Worm (Caenorhabditis elegans) whole organism, L4 larva: ENCODE measurements around the gene Y38F2AR.10.
A peak's percentile ranks its signal among the peaks of the same experiment; 100 is the strongest.

Experiments
- D1046.2 ChIP-seq: fragments of 200-800 bp; sonication (Bioruptor generic); IDR thresholded peaks from 2 replicates; pipeline ENCODE4 v1.3.6; 2022; ENCODE audit warnings: missing genetic modification characterization, missing compliant biosample characterization
- R02D3.7 ChIP-seq: fragments of 150-350 bp; sonication (generic microtip); optimal IDR thresholded peaks from 3 replicates; lab custom pipeline; 2014; ENCODE audit warnings: missing biosample characterization, missing genetic modification characterization
- T26A8.4 ChIP-seq: fragments of 200-800 bp; sonication (Bioruptor generic); IDR thresholded peaks from 2 replicates; pipeline ENCODE4 v1.3.6; 2022; ENCODE audit warnings: missing genetic modification characterization, missing compliant biosample characterization
- Y75B8A.6 ChIP-seq: fragments of 200-800 bp; sonication (Bioruptor generic); IDR thresholded peaks from 2 replicates; pipeline ENCODE4 v1.3.6; 2022; ENCODE audit warnings: missing genetic modification reagents, missing genetic modification characterization, missing compliant biosample characterization
- ZK337.2 ChIP-seq: fragments of 200-800 bp; sonication (Bioruptor generic); IDR thresholded peaks from 2 replicates; pipeline ENCODE4 v1.3.6; 2022; ENCODE audit warnings: missing genetic modification reagents, missing genetic modification characterization, missing compliant biosample characterization
- aha-1 ChIP-seq: fragments of 150-350 bp; peaks from one replicate; lab custom pipeline; 2014; ENCODE audit warnings: missing biosample characterization, missing genetic modification characterization
- aly-2 ChIP-seq: sonication (generic microtip); optimal IDR thresholded peaks from 2 replicates; lab custom pipeline; 2018; ENCODE audit warnings: missing biosample characterization, missing genetic modification characterization
- arid-1 ChIP-seq: fragments of 200-800 bp; sonication (Bioruptor generic); conservative IDR thresholded peaks from 2 replicates; pipeline ENCODE4 v1.3.6; 2022; ENCODE audit warnings: missing genetic modification reagents, missing genetic modification characterization, missing compliant biosample characterization
- ceh-28 ChIP-seq: fragments of 150-350 bp; optimal IDR thresholded peaks from 2 replicates; lab custom pipeline; 2014; ENCODE audit warnings: missing biosample characterization, missing genetic modification reagents, missing genetic modification characterization
- ceh-44 ChIP-seq: fragments of 200-800 bp; sonication (Bioruptor generic); IDR thresholded peaks from 2 replicates; pipeline ENCODE4 v1.3.6; 2022; ENCODE audit warnings: missing genetic modification reagents, missing genetic modification characterization, missing compliant biosample characterization
- daf-16 ChIP-seq, 3 experiments: sonication (generic microtip); optimal IDR thresholded peaks; 2 replicates each; lab custom pipeline; 2016 to 2017; ENCODE audit warnings: missing genetic modification characterization in 3 of 3, missing genetic modification reagents in 3 of 3, mild to moderate bottlenecking in 2 of 3, missing compliant biosample characterization in 2 of 3, missing biosample characterization in 1 of 3, moderate library complexity in 1 of 3
- daf-19 ChIP-seq: fragments of 200-800 bp; sonication (Bioruptor generic); conservative IDR thresholded peaks from 2 replicates; pipeline ENCODE4 v1.3.6; 2022; ENCODE audit warnings: missing genetic modification characterization, missing compliant biosample characterization
- dmd-6 ChIP-seq: fragments of 200-800 bp; sonication (Bioruptor generic); IDR thresholded peaks from 2 replicates; pipeline ENCODE4 v1.3.6; 2022; ENCODE audit warnings: missing genetic modification reagents, missing genetic modification characterization, missing compliant biosample characterization
- dmd-9 ChIP-seq: fragments of 200-800 bp; sonication (Bioruptor generic); IDR thresholded peaks from 2 replicates; pipeline ENCODE4 v1.3.6; 2022; ENCODE audit warnings: missing genetic modification reagents, missing genetic modification characterization, missing compliant biosample characterization
- dve-1 ChIP-seq: sonication (generic microtip); optimal IDR thresholded peaks from 2 replicates; lab custom pipeline; 2017; ENCODE audit warnings: antibody characterized with exemption, mild to moderate bottlenecking, missing genetic modification characterization, missing compliant biosample characterization; ENCODE audit not compliant: insufficient read depth
- egl-43 ChIP-seq: fragments of 200-800 bp; sonication (Bioruptor generic); IDR thresholded peaks from 2 replicates; pipeline ENCODE4 v1.3.6; 2022; ENCODE audit warnings: missing genetic modification reagents, missing genetic modification characterization, missing compliant biosample characterization
- fkh-10 ChIP-seq: fragments of 150-350 bp; optimal IDR thresholded peaks from 2 replicates; lab custom pipeline; 2014; ENCODE audit warnings: missing biosample characterization, missing genetic modification reagents, missing genetic modification characterization
- gei-8 ChIP-seq: fragments of 200-800 bp; sonication (Bioruptor generic); optimal IDR thresholded peaks from 2 replicates; lab custom pipeline; 2018; ENCODE audit warnings: mild to moderate bottlenecking, missing genetic modification characterization, missing compliant biosample characterization
- hlh-30 ChIP-seq: sonication (generic microtip); optimal IDR thresholded peaks from 2 replicates; lab custom pipeline; 2017; ENCODE audit warnings: antibody characterized with exemption, mild to moderate bottlenecking, missing genetic modification characterization, missing compliant biosample characterization; ENCODE audit not compliant: insufficient read depth
- lin-1 ChIP-seq: fragments of 200-800 bp; sonication (Bioruptor generic); IDR thresholded peaks from 2 replicates; pipeline ENCODE4 v1.3.6; 2022; ENCODE audit warnings: missing genetic modification reagents, missing genetic modification characterization, missing compliant biosample characterization
- lin-13 ChIP-seq: fragments of 150-350 bp; optimal IDR thresholded peaks from 2 replicates; lab custom pipeline; 2014; ENCODE audit warnings: missing biosample characterization, missing genetic modification reagents, missing genetic modification characterization
- lin-15B ChIP-seq: fragments of 150-350 bp; sonication (generic microtip); optimal IDR thresholded peaks from 3 replicates; lab custom pipeline; 2014; ENCODE audit warnings: missing biosample characterization, missing genetic modification characterization
- lin-29 ChIP-seq: fragments of 200-800 bp; sonication (Bioruptor generic); IDR thresholded peaks from 2 replicates; pipeline ENCODE4 v1.3.6; 2022; ENCODE audit warnings: missing genetic modification reagents, missing genetic modification characterization, missing compliant biosample characterization
- lin-38 ChIP-seq: fragments of 200-800 bp; sonication (Bioruptor generic); IDR thresholded peaks from 2 replicates; pipeline ENCODE4 v1.3.6; 2022; ENCODE audit warnings: missing genetic modification reagents, missing genetic modification characterization, missing compliant biosample characterization
- lin-39 ChIP-seq: fragments of 150-350 bp; optimal IDR thresholded peaks from 2 replicates; lab custom pipeline; 2014; ENCODE audit warnings: missing biosample characterization, missing genetic modification reagents, missing genetic modification characterization
- lir-3 ChIP-seq: sonication (generic microtip); optimal IDR thresholded peaks from 2 replicates; lab custom pipeline; 2016; ENCODE audit warnings: mild to moderate bottlenecking, missing genetic modification characterization, missing compliant biosample characterization
- madf-5 ChIP-seq, 2 experiments: fragments of 200-800 bp; sonication (Bioruptor generic); IDR thresholded peaks; 2 replicates each; pipeline ENCODE4 v1.3.6; 2022; ENCODE audit warnings: missing compliant biosample characterization in 2 of 2, missing genetic modification characterization in 2 of 2
- madf-9 ChIP-seq: fragments of 200-800 bp; sonication (Bioruptor generic); conservative IDR thresholded peaks from 2 replicates; pipeline ENCODE4 v1.3.6; 2022; ENCODE audit warnings: missing genetic modification reagents, missing genetic modification characterization, missing compliant biosample characterization
- mep-1 ChIP-seq: fragments of 150-350 bp; sonication (generic microtip); optimal IDR thresholded peaks from 3 replicates; lab custom pipeline; 2014; ENCODE audit warnings: missing biosample characterization, missing genetic modification characterization
- mes-2 ChIP-seq: sonication (generic microtip); optimal IDR thresholded peaks from 2 replicates; lab custom pipeline; 2016; ENCODE audit warnings: missing genotype, mild to moderate bottlenecking, missing genetic modification characterization, missing compliant biosample characterization; ENCODE audit not compliant: poor library complexity, severe bottlenecking
- nhr-102 ChIP-seq: sonication (generic microtip); optimal IDR thresholded peaks from 2 replicates; lab custom pipeline; 2016; ENCODE audit warnings: mild to moderate bottlenecking, missing genetic modification characterization, moderate library complexity, missing compliant biosample characterization
- nhr-11 ChIP-seq: fragments of 150-350 bp; optimal IDR thresholded peaks from 2 replicates; lab custom pipeline; 2014; ENCODE audit warnings: missing biosample characterization, missing genetic modification characterization
- nhr-28 ChIP-seq: fragments of 150-350 bp; optimal IDR thresholded peaks from 2 replicates; lab custom pipeline; 2014; ENCODE audit warnings: missing biosample characterization, missing genetic modification characterization
- nhr-42 ChIP-seq: fragments of 200-800 bp; sonication (Bioruptor generic); IDR thresholded peaks from 2 replicates; pipeline ENCODE4 v1.3.6; 2022; ENCODE audit warnings: missing genetic modification characterization, missing compliant biosample characterization
- nhr-48 ChIP-seq: sonication (generic microtip); optimal IDR thresholded peaks from 2 replicates; lab custom pipeline; 2016; ENCODE audit warnings: mild to moderate bottlenecking, missing genetic modification characterization, missing compliant biosample characterization
- nhr-77 ChIP-seq: fragments of 150-350 bp; optimal IDR thresholded peaks from 2 replicates; lab custom pipeline; 2014; ENCODE audit warnings: missing biosample characterization, missing genetic modification characterization
- php-3 ChIP-seq: fragments of 200-800 bp; sonication (Bioruptor generic); IDR thresholded peaks from 2 replicates; pipeline ENCODE4 v1.3.6; 2022; ENCODE audit warnings: missing genetic modification reagents, missing genetic modification characterization, missing compliant biosample characterization
- saeg-2 ChIP-seq: fragments of 200-800 bp; sonication (Bioruptor generic); IDR thresholded peaks from 2 replicates; pipeline ENCODE4 v1.3.6; 2022; ENCODE audit warnings: missing genetic modification reagents, missing genetic modification characterization, missing compliant biosample characterization
- set-16 ChIP-seq: fragments of 200-800 bp; sonication (Bioruptor generic); IDR thresholded peaks from 2 replicates; pipeline ENCODE4 v1.3.6; 2022; ENCODE audit warnings: missing genetic modification reagents, missing genetic modification characterization, missing compliant biosample characterization
- spr-3 ChIP-seq: fragments of 200-800 bp; sonication (Bioruptor generic); optimal IDR thresholded peaks from 2 replicates; lab custom pipeline; 2018; ENCODE audit warnings: mild to moderate bottlenecking, missing genetic modification characterization, missing compliant biosample characterization
- tag-97 ChIP-seq: fragments of 200-800 bp; sonication (Bioruptor generic); IDR thresholded peaks from 2 replicates; pipeline ENCODE4 v1.3.6; 2022; ENCODE audit warnings: missing genetic modification characterization, missing compliant biosample characterization
- tra-1 ChIP-seq: fragments of 200-800 bp; sonication (Bioruptor generic); IDR thresholded peaks from 2 replicates; pipeline ENCODE4 v1.3.6; 2022; ENCODE audit warnings: missing genetic modification reagents, missing genetic modification characterization, missing compliant biosample characterization
- unc-39 ChIP-seq: sonication (generic microtip); optimal IDR thresholded peaks from 2 replicates; lab custom pipeline; 2017; ENCODE audit warnings: missing biosample characterization, missing genetic modification characterization
- vab-7 ChIP-seq: fragments of 200-800 bp; sonication (Bioruptor generic); IDR thresholded peaks from 2 replicates; pipeline ENCODE4 v1.3.6; 2022; ENCODE audit warnings: missing genetic modification reagents, missing genetic modification characterization, missing compliant biosample characterization
- ztf-7 ChIP-seq: fragments of 150-350 bp; optimal IDR thresholded peaks from 2 replicates; lab custom pipeline; 2014; ENCODE audit warnings: missing biosample characterization, missing genetic modification characterization

The Y38F2AR.10 gene

ce11 chrIV:2388949-2389495 lies 10.3 kb downstream of the Y38F2AR.10 start, which contains the start of gene trap-3 (continued):
- TF ChIP-seq dve-1 (tag; lab: Kevin White, UChicago) (peak; percentile 98), arid-1 (GFP tag; lab: Robert Waterston, UW) (peak; percentile 94), ZK337.2 (0 out of 2 replicates have a peak, but pooled peaks have one; percentile 24), tag-97 (GFP tag; lab: Robert Waterston, UW) (no peak), gei-8 (peak; percentile 60), Y75B8A.6 (GFP tag; lab: Robert Waterston, UW) (0 out of 2 replicates have a peak, but pooled peaks have one; percentile 33), php-3 (peak; percentile 85), unc-39 (tag; lab: Kevin White, UChicago) (no peak), mes-2 (tag; lab: Kevin White, UChicago) (peak; percentile 91), ceh-44 (peak; percentile 80; the same call in 1 of the 2 replicates), nhr-77 (tag; lab: Kevin White, UChicago) (peak; percentile 89), saeg-2 (GFP tag; lab: Robert Waterston, UW) (peak; percentile 86), ceh-28 (tag; lab: Kevin White, UChicago) (no peak), set-16 (GFP tag; lab: Robert Waterston, UW) (peak; percentile 82), dmd-6 (peak; percentile 97), lin-39 (tag; lab: Kevin White, UChicago) (no peak), lin-1 (GFP tag; lab: Robert Waterston, UW) (peak; percentile 94), nhr-11 (tag; lab: Kevin White, UChicago) (peak; percentile 93), madf-9 (GFP tag; lab: Robert Waterston, UW) (peak; percentile 93), vab-7 (GFP tag; lab: Robert Waterston, UW) (peak; percentile 75), aha-1 (tag; lab: Kevin White, UChicago) (peak; percentile 99), spr-3 (GFP tag; lab: Kevin White, UChicago) (peak; percentile 90), nhr-28 (tag; lab: Kevin White, UChicago) (peak; percentile 92), lin-13 (GFP tag; lab: Kevin White, UChicago) (peak; percentile 98), lir-3 (tag; lab: Kevin White, UChicago) (peak; percentile 57), fkh-10 (GFP tag; lab: Kevin White, UChicago) (peak; percentile 78), daf-19 (GFP tag; lab: Robert Waterston, UW) (0 out of 2 replicates have a peak, but pooled peaks have one; percentile 53), tra-1 (GFP tag; lab: Robert Waterston, UW) (peak; percentile 94), ztf-7 (peak; percentile 87)

ce11 chrIV:2387970-2388705 lies 11.2 kb downstream of the Y38F2AR.10 start, which contains the start of gene sec-61.B:
Gene sec-61.B (minus strand): TSS chrIV:2388675.
- 0 out of 2 replicates have a peak, but pooled peaks have one; percentile 49 for TF ChIP-seq T26A8.4 (GFP tag; lab: Robert Waterston, UW)
- no peak for TF ChIP-seq daf-16 (GFP tag; optimal IDR thresholded peaks at IDR 0.05; lab: Kevin White, UChicago)
- peak; percentile 15 for TF ChIP-seq daf-16 (tag; optimal IDR thresholded peaks at IDR 0.05; lab: Kevin White, UChicago)
- no peak for TF ChIP-seq aly-2 (tag; lab: Kevin White, UChicago)
- TF ChIP-seq madf-5 (GFP tag; IDR thresholded peaks at IDR 0.05; lab: Robert Waterston, UW): no peak
- TF ChIP-seq nhr-48 (tag; lab: Kevin White, UChicago): no peak
- TF ChIP-seq R02D3.7 (tag; lab: Kevin White, UChicago): no peak
- no peak for TF ChIP-seq D1046.2 (GFP tag; lab: Robert Waterston, UW)
- peak; percentile 60 for TF ChIP-seq nhr-102
- TF ChIP-seq hlh-30 (tag; lab: Kevin White, UChicago): no peak
- TF ChIP-seq lin-15B (tag; lab: Kevin White, UChicago): no peak
- TF ChIP-seq nhr-77 (tag; lab: Kevin White, UChicago): peak; percentile 6
- no peak for TF ChIP-seq tag-97 (GFP tag; lab: Robert Waterston, UW)
- TF ChIP-seq egl-43: 0 out of 2 replicates have a peak, but pooled peaks have one; percentile 21
- TF ChIP-seq daf-19 (GFP tag; lab: Robert Waterston, UW): peak; percentile 76
- TF ChIP-seq vab-7 (GFP tag; lab: Robert Waterston, UW): peak; percentile 20; the same call in 1 of the 2 replicates
- TF ChIP-seq dmd-6: 0 out of 2 replicates have a peak, but pooled peaks have one; percentile 6
- TF ChIP-seq dmd-9: no peak
- peak; percentile 86 for TF ChIP-seq set-16 (GFP tag; lab: Robert Waterston, UW)
- TF ChIP-seq mep-1 (tag; lab: Kevin White, UChicago): peak; percentile 68
- no peak for TF ChIP-seq lin-29 (GFP tag; lab: Robert Waterston, UW)
- no peak for TF ChIP-seq php-3
- 0 out of 2 replicates have a peak, but pooled peaks have one; percentile 42 for TF ChIP-seq nhr-42 (GFP tag; lab: Robert Waterston, UW)
- TF ChIP-seq lin-38: peak; percentile 84
- TF ChIP-seq ceh-44: no peak
- TF ChIP-seq fkh-10 (GFP tag; lab: Kevin White, UChicago): no peak
- TF ChIP-seq aha-1 (tag; lab: Kevin White, UChicago): peak; percentile 6
